Fruit fly (Drosophila melanogaster): Measurements from ENCODE around the gene CG17233.

DNA sequence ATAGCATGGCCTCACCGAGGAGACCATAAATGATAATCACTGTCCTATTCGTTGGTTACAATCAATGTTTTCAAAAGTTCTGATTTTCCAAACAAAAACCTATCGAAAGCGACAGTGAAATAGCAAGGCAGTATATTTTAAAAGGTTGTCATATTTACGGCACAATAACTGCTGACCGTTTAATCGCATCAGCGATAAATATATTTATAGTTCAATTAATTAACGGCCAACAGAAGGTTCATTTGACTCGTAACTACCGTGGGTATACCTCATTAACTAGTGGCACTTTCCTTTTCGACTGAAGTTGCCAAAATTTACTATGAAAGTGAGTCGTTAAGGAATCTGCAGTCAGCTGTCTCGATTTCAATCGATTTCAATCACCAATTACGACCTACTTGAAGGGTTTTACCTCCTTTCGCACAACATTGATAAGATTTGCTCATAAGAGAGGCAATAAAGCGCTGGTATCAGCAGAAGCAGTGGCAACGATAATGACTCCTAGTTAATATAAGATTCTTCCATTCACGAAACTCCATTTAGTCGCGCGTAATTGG lies 18.2 kb downstream of the CG17233 start, which contains the start of gene CG17147:
- TF ChIP-seq psq (optimal IDR thresholded peaks at IDR 0.05) (no peak), insv (optimal IDR thresholded peaks at IDR 0.05) (no peak), h (optimal IDR thresholded peaks at IDR 0.05) (no peak), Myc (optimal IDR thresholded peaks at IDR 0.05) (no peak)

Measured in Kc167 (cell line).